Worm (Caenorhabditis elegans) whole organism, midembryonic: ENCODE measurements around the gene ZK686.2.

Experiments used
- T22C8.4 ChIP-seq: fragments of 200-800 bp; sonication (Bioruptor generic); IDR thresholded peaks from 2 replicates; pipeline ENCODE4 v1.3.6; 2022; ENCODE audit warnings: missing genetic modification characterization, missing compliant biosample characterization
- cog-1 ChIP-seq: sonication (generic microtip); optimal IDR thresholded peaks from 2 replicates; lab custom pipeline; 2016; ENCODE audit warnings: missing genetic modification characterization, missing compliant biosample characterization
- flt-1 ChIP-seq: fragments of 200-800 bp; sonication (Bioruptor generic); IDR thresholded peaks from 2 replicates; pipeline ENCODE4 v1.3.6; 2022; ENCODE audit warnings: missing genetic modification characterization, missing compliant biosample characterization
- klf-2 ChIP-seq: fragments of 200-800 bp; sonication (Bioruptor generic); conservative IDR thresholded peaks from 2 replicates; pipeline ENCODE4 v1.3.6; 2022; ENCODE audit warnings: missing genetic modification reagents, missing genetic modification characterization, missing compliant biosample characterization
- med-1 ChIP-seq: sonication (generic microtip); optimal IDR thresholded peaks from 2 replicates; lab custom pipeline; 2017; ENCODE audit warnings: missing genetic modification characterization, mild to moderate bottlenecking, missing compliant biosample characterization, antibody characterized with exemption, missing genetic modification reagents; ENCODE audit not compliant: insufficient read depth
- ref-1 ChIP-seq: fragments of 200-800 bp; sonication (Bioruptor generic); conservative IDR thresholded peaks from 2 replicates; pipeline ENCODE4 v1.3.6; 2022; ENCODE audit warnings: missing genetic modification reagents, missing genetic modification characterization, missing compliant biosample characterization
- ztf-23 ChIP-seq: fragments of 200-800 bp; sonication (Bioruptor generic); IDR thresholded peaks from 2 replicates; pipeline ENCODE4 v1.3.6; 2022; ENCODE audit warnings: missing genetic modification reagents, missing genetic modification characterization, missing compliant biosample characterization
- ztf-29 ChIP-seq: fragments of 200-800 bp; sonication (Bioruptor generic); IDR thresholded peaks from 2 replicates; pipeline ENCODE4 v1.3.6; 2022; ENCODE audit warnings: missing genetic modification reagents, missing genetic modification characterization, missing compliant biosample characterization

DNA sequence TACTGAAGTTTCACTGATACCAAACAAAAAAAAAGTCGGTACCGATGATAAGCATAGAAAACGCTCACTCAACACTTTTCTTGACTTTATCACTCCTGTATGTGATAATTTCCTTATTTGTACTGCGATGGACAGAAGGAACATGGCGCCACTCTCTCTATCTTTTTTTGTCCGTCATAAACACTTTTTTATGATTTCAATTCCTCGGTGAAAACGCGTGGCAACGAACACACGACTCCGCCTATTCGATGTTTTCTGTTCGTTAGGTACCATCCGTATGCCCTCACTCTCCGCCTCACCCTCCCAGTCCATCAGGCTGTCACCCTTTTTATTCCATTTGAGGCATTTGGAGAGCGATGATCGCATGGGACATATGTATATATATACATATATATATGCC lies 35.5 kb downstream of the ZK686.2 start:
- no peak for TF ChIP-seq cog-1 (tag; lab: Kevin White, UChicago)
- no peak for TF ChIP-seq flt-1 (GFP tag; lab: Robert Waterston, UW)
- TF ChIP-seq T22C8.4 (GFP tag; lab: Robert Waterston, UW) = no peak
- TF ChIP-seq med-1 (GFP tag; lab: Kevin White, UChicago) = no peak
- no peak for TF ChIP-seq ztf-29 (GFP tag; lab: Robert Waterston, UW)
- TF ChIP-seq ref-1 (GFP tag; lab: Robert Waterston, UW) = no peak
- no peak for TF ChIP-seq ztf-23 (GFP tag; lab: Robert Waterston, UW)
- no peak for TF ChIP-seq klf-2
